Worm (Caenorhabditis elegans): ENCODE measurements around the gene odr-4.

Gene odr-4

DNA sequence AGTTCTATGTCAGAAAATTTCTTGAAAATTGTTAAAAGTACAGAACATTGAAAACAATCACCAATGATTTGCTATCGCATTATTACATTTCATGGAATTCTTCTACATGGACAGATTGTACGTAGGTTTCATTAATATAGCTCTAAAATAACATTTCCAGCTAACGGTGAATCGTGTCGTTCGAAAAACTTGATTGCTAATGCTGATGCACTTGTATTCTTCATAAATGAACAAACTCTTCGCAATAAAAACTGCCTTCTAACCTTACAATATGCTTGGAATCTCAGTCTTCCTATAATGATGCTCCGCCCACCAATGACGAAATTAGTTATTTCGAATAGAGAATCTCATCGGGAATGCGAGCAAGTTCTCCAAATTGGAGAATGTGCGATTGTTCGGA is 25.1 kb upstream of the odr-4 start, which contains the start of gene F37A4.6:
F37A4.6 (plus strand) TSS at position 301 of the 400 bp plus-strand sequence.
- TF ChIP-seq B0261.1 (tag; optimal IDR thresholded peaks at IDR 0.05) (no peak), ceh-79 (tag; optimal IDR thresholded peaks at IDR 0.05) (no peak), madf-8 (GFP tag; conservative IDR thresholded peaks at IDR 0.05) (no peak), athp-1 (tag; optimal IDR thresholded peaks at IDR 0.05) (no peak), ztf-3 (GFP tag; optimal IDR thresholded peaks at IDR 0.05) (no peak), ztf-26 (tag; optimal IDR thresholded peaks at IDR 0.05) (no peak), egl-18 (GFP tag; IDR thresholded peaks at IDR 0.05) (no peak), rec-8 (tag; optimal IDR thresholded peaks at IDR 0.05) (no peak), nfya-2 (GFP tag; IDR thresholded peaks at IDR 0.05) (no peak), lin-35 (GFP tag; optimal IDR thresholded peaks at IDR 0.05) (no peak), C06A6.2 (GFP tag; conservative IDR thresholded peaks at IDR 0.05) (no peak), ccch-3 (GFP tag; optimal IDR thresholded peaks at IDR 0.05) (no peak), dpff-1 (tag; optimal IDR thresholded peaks at IDR 0.05) (no peak), pbrm-1 (GFP tag; IDR thresholded peaks at IDR 0.05) (no peak)

DNA sequence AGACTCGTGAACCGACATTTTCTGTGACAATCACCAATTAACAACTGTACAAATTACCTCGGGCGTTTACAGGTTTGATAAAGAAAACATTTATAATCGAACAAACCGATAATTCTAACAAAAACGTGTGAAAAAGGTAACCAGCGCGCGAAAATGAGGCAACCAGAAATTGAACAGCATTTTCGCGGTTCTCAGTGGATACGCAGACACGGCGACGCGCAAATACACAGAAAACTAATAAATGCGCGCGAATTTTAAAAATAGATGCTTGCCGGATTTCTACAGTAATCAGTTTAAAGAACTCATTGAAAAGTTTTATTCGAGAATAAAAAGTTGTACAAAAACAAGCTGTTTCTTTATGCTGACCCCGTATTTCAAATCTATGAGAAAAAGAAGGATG is 20.6 kb upstream of the odr-4 start, which contains the start of gene isw-1:
isw-1 (minus strand) TSS at position 118 of the 400 bp plus-strand sequence.
- TF ChIP-seq ekl-4 (GFP tag; IDR thresholded peaks at IDR 0.05) (peak; percentile 78), F49E8.2 (tag; optimal IDR thresholded peaks at IDR 0.05; ENCODE audit: insufficient read depth) (peak; percentile 27), hrde-1 (tag; optimal IDR thresholded peaks at IDR 0.05; ENCODE audit: borderline replicate concordance) (no peak), ztf-18 (tag; optimal IDR thresholded peaks at IDR 0.05) (peak; percentile 8), lsl-1 (GFP tag; optimal IDR thresholded peaks at IDR 0.05) (peak; percentile 75), B0019.2 (GFP tag; conservative IDR thresholded peaks at IDR 0.05) (peak; percentile 90), ztf-3 (GFP tag; optimal IDR thresholded peaks at IDR 0.05) (no peak), unc-130 (GFP tag; optimal IDR thresholded peaks at IDR 0.05) (peak; percentile 63), D2030.7 (GFP tag; IDR thresholded peaks at IDR 0.05) (peak; percentile 84), ets-4 (GFP tag; optimal IDR thresholded peaks at IDR 0.05) (no peak), ZK185.1 (tag; optimal IDR thresholded peaks at IDR 0.05; ENCODE audit: poor library complexity, severe bottlenecking) (peak; percentile 13), let-526 (GFP tag; IDR thresholded peaks at IDR 0.05) (no peak), madf-6 (GFP tag; IDR thresholded peaks at IDR 0.05) (peak; percentile 97), xnd-1 (tag; optimal IDR thresholded peaks at IDR 0.05) (peak; percentile 85), ceh-100 (GFP tag; IDR thresholded peaks at IDR 0.05) (no peak), hsf-1 (GFP tag; IDR thresholded peaks at IDR 0.05) (peak; percentile 82), snpc-3.4 (tag; optimal IDR thresholded peaks at IDR 0.05) (peak; percentile 85), lin-54 (GFP tag; optimal IDR thresholded peaks at IDR 0.05) (peak; percentile 93), attf-5 (GFP tag; optimal IDR thresholded peaks at IDR 0.05) (peak; percentile 30), Y95B8A.8 (GFP tag; IDR thresholded peaks at IDR 0.05) (0 out of 2 replicates have a peak, but pooled peaks have one; percentile 51), snpc-1.3 (tag; optimal IDR thresholded peaks at IDR 0.05; ENCODE audit: insufficient read depth) (no peak), tlf-1 (GFP tag; optimal IDR thresholded peaks at IDR 0.05) (peak; percentile 69), madf-8 (GFP tag; conservative IDR thresholded peaks at IDR 0.05) (peak; percentile 91), Y56A3A.18 (GFP tag; IDR thresholded peaks at IDR 0.05) (no peak), F23B12.7 (tag; optimal IDR thresholded peaks at IDR 0.05; ENCODE audit: insufficient read depth) (peak; percentile 47), hmg-1.2 (GFP tag; IDR thresholded peaks at IDR 0.05) (peak; percentile 58; the same call in 1 of the 2 replicates), rcor-1 (GFP tag; IDR thresholded peaks at IDR 0.05) (peak; percentile 24; the same call in 1 of the 2 replicates), dpl-1 (GFP tag; optimal IDR thresholded peaks at IDR 0.05) (peak; percentile 98), attf-3 (GFP tag; conservative IDR thresholded peaks at IDR 0.05) (peak; percentile 80), lin-35 (GFP tag; optimal IDR thresholded peaks at IDR 0.05) (peak in 2 of 3 experiments; percentile 76 to 92), mcd-1 (GFP tag; IDR thresholded peaks at IDR 0.05) (peak; percentile 65; the same call in 1 of the 2 replicates), attf-6 (GFP tag; IDR thresholded peaks at IDR 0.05) (no peak), dox-1 (GFP tag; IDR thresholded peaks at IDR 0.05) (peak; percentile 82), F22D6.2 (tag; optimal IDR thresholded peaks at IDR 0.05) (no peak), aptf-2 (GFP tag; conservative IDR thresholded peaks at IDR 0.05) (no peak)
